Comparison of ENCODE assay signal across 1 fruit fly cellular context in the genomic region with DNA sequence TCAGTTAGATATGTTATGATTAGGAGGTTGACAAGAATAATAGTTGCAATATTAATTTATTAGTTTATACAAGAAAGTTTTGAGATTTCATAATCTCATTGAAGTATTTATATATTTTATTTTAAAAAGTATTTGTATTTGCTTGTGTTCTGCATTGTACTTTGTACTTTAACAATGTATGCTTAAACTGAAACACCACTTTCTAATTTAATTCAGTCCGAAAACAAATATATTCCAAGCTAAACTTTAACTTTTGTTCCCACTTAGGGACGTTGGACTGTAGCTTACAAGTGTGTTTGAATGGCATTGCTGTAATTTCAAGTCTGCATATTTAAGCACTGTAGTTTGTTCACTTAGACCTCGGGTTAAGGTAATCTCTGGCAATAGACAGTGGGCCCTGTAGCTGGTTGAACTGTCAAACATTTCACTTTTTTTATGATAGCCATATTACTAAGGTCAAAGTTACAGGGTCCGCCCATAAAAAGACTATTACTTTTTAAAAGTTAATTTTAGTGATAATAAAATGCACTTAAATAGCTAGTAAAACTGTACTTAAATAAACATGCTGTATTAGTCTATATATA.
TF ChIP-seq lines count a peak whose summit lies in the region.

No protein-coding gene starts in this region.

TF ChIP-seq in whole organism, embryonic, 481 proteins besides CTCF, POLR2A, EP300 and RAD21 (continued from another document):
- TF ChIP-seq C15 (GFP tag; IDR thresholded peaks at IDR 0.05; lab: Robert Waterston, UW) = no peak
- no peak for TF ChIP-seq Hmx (GFP tag; optimal IDR thresholded peaks at IDR 0.05; lab: Kevin White, UChicago)
- no peak for TF ChIP-seq Asciz (GFP tag; optimal IDR thresholded peaks at IDR 0.05; lab: Kevin White, UChicago)
- no peak for TF ChIP-seq Ada2b (GFP tag; IDR thresholded peaks at IDR 0.05; lab: Robert Waterston, UW)
- TF ChIP-seq Optix (GFP tag; IDR thresholded peaks at IDR 0.05; lab: Robert Waterston, UW) = no peak
- TF ChIP-seq Bteb2 (GFP tag; optimal IDR thresholded peaks at IDR 0.05; lab: Kevin White, UChicago) = no peak
- TF ChIP-seq crc (GFP tag; optimal IDR thresholded peaks at IDR 0.05; lab: Kevin White, UChicago) = no peak
- TF ChIP-seq pho (GFP tag; optimal IDR thresholded peaks at IDR 0.05; lab: Kevin White, UChicago) = no peak
- no peak for TF ChIP-seq HLH54F (GFP tag; optimal IDR thresholded peaks at IDR 0.05; lab: Kevin White, UChicago)
- no peak; the same call in 2 of the 3 replicates for TF ChIP-seq tgo (GFP tag; IDR thresholded peaks at IDR 0.05; lab: Robert Waterston, UW)
